Fruit fly (Drosophila melanogaster): ENCODE data around the gene Pfrx.

dm6 chrX:19479869-19480326 is 15.4 kb upstream of the Pfrx start, which contains the start of the genes Naa15-16 and mRpS14:
- TF ChIP-seq Ets98B (GFP tag; IDR thresholded peaks at IDR 0.05) = no peak
- no peak for TF ChIP-seq CG13204 (GFP tag; optimal IDR thresholded peaks at IDR 0.05)
- no peak for TF ChIP-seq EcR (GFP tag; optimal IDR thresholded peaks at IDR 0.05)
- no peak for TF ChIP-seq CG10348 (GFP tag; IDR thresholded peaks at IDR 0.05)
- no peak for TF ChIP-seq CG9948 (tag; optimal IDR thresholded peaks at IDR 0.05)
- no peak for TF ChIP-seq Snoo (tag; optimal IDR thresholded peaks at IDR 0.05)
- no peak for TF ChIP-seq rn (GFP tag; IDR thresholded peaks at IDR 0.05)
- no peak for TF ChIP-seq CG14655 (GFP tag; optimal IDR thresholded peaks at IDR 0.05)
- no peak for TF ChIP-seq Pif1B (GFP tag; optimal IDR thresholded peaks at IDR 0.05)
